Worm (Caenorhabditis elegans) whole organism, late embryonic: ENCODE data around the gene T10C6.15.

Experiments
- ceh-31 ChIP-seq: sonication (generic microtip); optimal IDR thresholded peaks from 2 replicates; lab custom pipeline; 2016; ENCODE audit warnings: missing genetic modification characterization, missing compliant biosample characterization
- fax-1 ChIP-seq: sonication (generic microtip); optimal IDR thresholded peaks from 2 replicates; lab custom pipeline; 2016; ENCODE audit warnings: missing genotype, missing genetic modification characterization, missing compliant biosample characterization
- nfya-1 ChIP-seq: sonication (generic microtip); optimal IDR thresholded peaks from 2 replicates; lab custom pipeline; 2017; ENCODE audit warnings: missing genetic modification characterization, mild to moderate bottlenecking, missing compliant biosample characterization, antibody characterized with exemption, moderate library complexity
- pha-4 ChIP-seq: fragments of 150-350 bp; optimal IDR thresholded peaks from 2 replicates; lab custom pipeline; 2018; ENCODE audit warnings: missing biosample characterization, missing genetic modification reagents, missing genetic modification characterization
- sox-4 ChIP-seq: sonication (generic microtip); optimal IDR thresholded peaks from 2 replicates; lab custom pipeline; 2017; ENCODE audit warnings: mild to moderate bottlenecking, missing genetic modification characterization, inconsistent platforms, missing compliant biosample characterization

- TF ChIP-seq sox-4 (no peak), pha-4 (tag; lab: Kevin White, UChicago) (no peak), fax-1 (tag; lab: Kevin White, UChicago) (no peak), nfya-1 (no peak), ceh-31 (tag; lab: Kevin White, UChicago) (no peak)
Observed at ce11 chrV:16057010-16057463, 11.3 kb upstream of the T10C6.15 start, which contains the start of gene F14H3.5.
